Fruit fly (Drosophila melanogaster): ENCODE data around the gene Rad17.

- TF ChIP-seq esn (GFP tag; optimal IDR thresholded peaks at IDR 0.05) (no peak), Lpt (GFP tag; optimal IDR thresholded peaks at IDR 0.05) (no peak), CG9139 (GFP tag; optimal IDR thresholded peaks at IDR 0.05) (no peak), CG10669 (GFP tag; optimal IDR thresholded peaks at IDR 0.05) (no peak), Eip93F (GFP tag; optimal IDR thresholded peaks at IDR 0.05) (no peak), CG6276 (GFP tag; optimal IDR thresholded peaks at IDR 0.05) (no peak), CG6163 (GFP tag; IDR thresholded peaks at IDR 0.05) (no peak), fd85E (GFP tag; optimal IDR thresholded peaks at IDR 0.05) (no peak), Smox (GFP tag; optimal IDR thresholded peaks at IDR 0.05) (no peak), CG6854 (GFP tag; optimal IDR thresholded peaks at IDR 0.05) (no peak), CG11902 (GFP tag; optimal IDR thresholded peaks at IDR 0.05) (no peak), spab (GFP tag; optimal IDR thresholded peaks at IDR 0.05) (no peak), CG8632 (GFP tag; optimal IDR thresholded peaks at IDR 0.05) (no peak), CG1621 (tag; optimal IDR thresholded peaks at IDR 0.05) (no peak)
Observed at dm6 chr3R:14710673-14711072, 47.7 kb upstream of the Rad17 start.

All from whole organism, prepupa.